Fruit fly (Drosophila melanogaster) Kc167 (cell line): Measurements from ENCODE around the gene Helz.

ENCODE experiments used
- Myc ChIP-seq: fragments of >200 bp; optimal IDR thresholded peaks from 2 replicates; lab custom pipeline; 2017; ENCODE audit warnings: missing external identifiers
- Sin3A ChIP-seq: fragments of >200 bp; optimal IDR thresholded peaks from 2 replicates; lab custom pipeline; 2018; ENCODE audit warnings: missing external identifiers
- h ChIP-seq: fragments of >200 bp; optimal IDR thresholded peaks from 3 replicates; lab custom pipeline; 2018; ENCODE audit warnings: missing external identifiers
- insv ChIP-seq: fragments of >200 bp; optimal IDR thresholded peaks from 3 replicates; lab custom pipeline; 2018; ENCODE audit warnings: missing external identifiers
- psq ChIP-seq: fragments of >200 bp; optimal IDR thresholded peaks from 2 replicates; lab custom pipeline; 2017; ENCODE audit warnings: missing external identifiers
- ttk ChIP-seq: sonication (Bioruptor generic); optimal IDR thresholded peaks from 2 replicates; lab custom pipeline; 2017; ENCODE audit warnings: missing external identifiers

Gene Helz

DNA sequence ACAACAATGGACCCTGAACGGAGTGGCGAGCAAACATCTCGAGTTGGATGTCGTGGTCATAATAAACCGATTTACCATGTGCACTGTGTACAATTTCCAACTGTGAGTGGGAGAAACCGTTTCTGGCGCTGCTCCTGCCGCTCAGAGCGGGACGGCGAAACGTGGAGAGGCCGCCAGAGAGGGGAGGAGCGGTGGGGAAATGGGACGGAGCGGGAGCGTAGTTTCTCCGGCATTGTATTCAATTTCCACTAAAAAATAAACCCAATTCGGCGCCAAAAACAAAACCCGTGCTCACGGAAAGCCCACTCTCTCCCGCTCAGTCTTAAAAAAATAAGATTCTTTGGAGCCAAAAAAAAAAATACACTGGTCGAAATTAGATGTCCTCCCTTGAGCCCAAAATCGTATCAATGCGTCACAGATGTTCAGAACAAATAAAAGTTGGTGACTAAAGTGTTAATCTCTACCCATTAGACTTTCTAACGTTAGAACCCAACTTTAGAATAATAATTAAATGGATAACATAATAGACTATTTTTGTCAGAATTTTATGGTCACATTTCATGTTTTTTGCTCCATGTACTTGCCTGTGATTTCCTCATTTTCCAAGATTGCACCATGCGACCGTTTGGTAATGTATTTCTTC lies 29.6 kb upstream of the Helz start:
- TF ChIP-seq Myc (lab: Kevin White, UChicago), result no peak
- no peak for TF ChIP-seq psq (lab: Kevin White, UChicago)
- TF ChIP-seq Sin3A (lab: Kevin White, UChicago), result no peak
- no peak for TF ChIP-seq h
- TF ChIP-seq insv, result no peak
- no peak for TF ChIP-seq ttk (lab: Kevin White, UChicago)

DNA sequence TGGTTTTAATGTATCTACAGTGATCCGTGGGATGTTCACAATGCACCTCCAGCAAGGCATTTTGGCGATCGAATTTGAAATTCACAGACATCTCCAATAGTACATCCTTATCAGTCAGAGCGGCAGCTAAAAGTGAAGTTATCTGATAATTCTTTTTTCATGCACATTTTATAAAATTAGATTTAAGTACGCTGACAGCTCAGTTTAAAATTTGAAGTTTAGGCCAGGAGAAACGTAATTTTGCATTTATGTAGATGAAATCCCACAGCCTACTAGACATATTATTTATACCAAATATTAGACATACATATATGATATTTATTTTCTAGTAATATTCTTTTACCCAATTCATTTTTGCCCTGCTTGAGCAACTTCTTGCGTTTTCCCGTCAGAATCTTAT lies 28.8 kb upstream of the Helz start, which contains the start of gene Trl:
Trl (minus strand) TSS at position 101 of the 400 bp plus-strand sequence.
- TF ChIP-seq Sin3A (lab: Kevin White, UChicago), result no peak
- TF ChIP-seq insv, result no peak
- TF ChIP-seq ttk (lab: Kevin White, UChicago), result no peak
- no peak for TF ChIP-seq h
- TF ChIP-seq psq (lab: Kevin White, UChicago), result no peak
- TF ChIP-seq Myc (lab: Kevin White, UChicago), result no peak

DNA sequence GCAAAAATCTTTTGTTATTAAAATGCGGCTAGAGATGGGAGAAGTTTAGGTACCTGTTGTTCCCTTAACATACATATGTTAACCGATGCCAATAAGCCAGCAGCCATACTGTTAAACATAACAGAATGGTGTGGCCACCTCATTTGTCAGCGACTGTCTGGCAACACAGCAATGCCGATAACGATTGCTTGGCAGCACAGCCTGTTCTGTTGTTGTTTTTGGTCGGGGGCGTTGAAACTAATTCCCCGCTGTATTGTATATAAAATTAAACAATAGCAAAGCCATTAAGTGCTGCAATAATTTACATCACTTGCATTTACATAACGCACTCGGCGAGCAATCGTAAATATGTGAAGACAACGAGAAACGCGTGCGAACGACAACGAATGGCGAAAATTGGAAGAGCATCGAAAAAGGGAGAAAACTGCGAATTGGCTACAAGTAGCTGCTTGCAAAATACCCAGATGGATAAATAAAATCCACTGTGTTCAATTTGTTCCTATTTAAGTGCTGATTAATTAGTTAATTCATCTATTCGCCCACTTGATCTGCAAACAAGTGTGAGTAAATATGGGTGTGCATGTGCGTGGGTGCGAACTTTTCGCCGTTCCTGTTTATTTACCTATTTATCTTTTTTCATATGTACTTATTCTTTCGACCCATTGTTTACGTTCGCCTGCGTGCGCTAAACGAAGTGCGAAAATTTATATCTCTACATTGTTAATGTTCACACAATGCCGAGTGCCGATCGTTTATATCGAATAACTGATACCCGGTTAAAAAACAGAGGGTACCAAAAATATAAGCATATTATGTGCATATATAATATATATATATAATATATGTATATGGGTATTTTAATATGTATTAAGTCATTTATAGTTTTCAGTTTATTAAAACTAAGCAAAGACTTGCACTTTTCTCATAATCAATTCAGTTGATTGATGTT lies 27.6 kb upstream of the Helz start, which contains the start of the genes Tsen34 and Mgat4a:
Tsen34 (minus strand) TSS at position 8 of the 949 bp plus-strand sequence.
Mgat4a (plus strand) TSS at position 192 of the 949 bp plus-strand sequence.
- TF ChIP-seq Sin3A (lab: Kevin White, UChicago), result no peak
- no peak for TF ChIP-seq psq (lab: Kevin White, UChicago)
- no peak for TF ChIP-seq Myc (lab: Kevin White, UChicago)
- no peak for TF ChIP-seq insv
- TF ChIP-seq h, result no peak
- no peak for TF ChIP-seq ttk (lab: Kevin White, UChicago)

DNA sequence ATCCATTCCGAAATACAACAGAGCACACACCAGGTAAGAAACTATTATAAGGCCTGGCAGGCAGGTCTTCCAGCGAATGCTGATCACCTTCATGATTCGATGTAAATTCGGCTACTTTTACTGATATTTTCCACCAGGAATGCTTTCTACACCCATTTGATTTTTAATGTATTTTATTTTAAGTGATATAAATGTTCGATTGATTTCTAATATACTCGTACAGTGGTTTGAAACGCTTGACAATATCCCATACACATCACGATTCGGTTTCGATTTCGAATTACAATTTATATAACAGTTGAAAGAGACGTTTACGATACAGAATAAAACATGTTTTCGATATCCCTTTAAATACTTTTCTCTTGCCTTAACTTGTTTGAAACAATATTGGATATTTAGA lies 20.6 kb upstream of the Helz start, which contains the start of gene Mgat4b:
Mgat4b (minus strand) TSS at position 101 of the 400 bp plus-strand sequence.
- TF ChIP-seq Sin3A (lab: Kevin White, UChicago) (no peak), insv (no peak), Myc (lab: Kevin White, UChicago) (no peak), ttk (lab: Kevin White, UChicago) (no peak), psq (lab: Kevin White, UChicago) (no peak), h (no peak)

DNA sequence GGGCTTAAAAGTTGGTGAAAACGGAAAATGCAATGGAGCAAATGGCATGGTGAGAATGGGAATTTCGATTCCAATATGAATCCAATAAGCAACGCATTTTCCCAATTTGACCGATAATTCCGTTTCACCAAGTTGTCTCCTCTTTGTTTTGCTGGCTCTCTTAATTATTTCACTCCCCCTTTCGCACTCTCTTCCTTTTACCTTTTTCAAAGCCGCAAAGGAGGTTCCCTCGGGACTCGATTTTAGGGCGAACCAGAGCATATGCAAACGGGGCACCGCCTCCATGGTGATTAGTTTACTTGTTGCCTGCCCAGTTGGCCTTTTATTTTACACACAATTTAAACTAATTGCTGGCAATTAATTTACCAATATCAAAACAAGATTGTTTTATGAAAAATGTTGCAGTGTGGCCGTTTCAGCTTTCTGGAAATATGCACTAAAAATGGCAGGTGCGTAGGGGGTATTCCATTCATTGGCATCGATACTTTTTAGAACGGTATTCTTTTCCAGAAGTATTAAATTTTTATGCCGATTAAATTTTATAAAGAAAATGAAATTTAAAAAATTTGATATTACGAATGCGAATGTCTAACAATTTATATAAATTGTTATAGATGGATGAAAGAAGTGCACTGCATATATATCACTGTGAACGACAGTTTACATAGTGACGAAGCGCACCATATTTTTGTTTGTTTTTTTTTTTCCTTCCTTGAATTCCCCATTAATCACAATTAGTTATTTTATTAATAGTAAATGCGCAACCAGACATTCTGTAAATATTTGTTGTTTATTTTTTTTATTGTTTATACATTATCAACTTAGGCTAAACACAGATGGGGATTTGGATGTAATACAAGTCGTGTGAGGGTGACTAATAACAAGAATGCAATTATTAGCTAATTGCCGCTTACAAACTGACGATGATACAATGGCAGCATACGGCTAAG lies 13.7 kb upstream of the Helz start, which contains the start of gene mop:
mop (minus strand) TSS at position 419 of the 950 bp plus-strand sequence.
- TF ChIP-seq insv (no peak), Sin3A (lab: Kevin White, UChicago) (no peak)

DNA sequence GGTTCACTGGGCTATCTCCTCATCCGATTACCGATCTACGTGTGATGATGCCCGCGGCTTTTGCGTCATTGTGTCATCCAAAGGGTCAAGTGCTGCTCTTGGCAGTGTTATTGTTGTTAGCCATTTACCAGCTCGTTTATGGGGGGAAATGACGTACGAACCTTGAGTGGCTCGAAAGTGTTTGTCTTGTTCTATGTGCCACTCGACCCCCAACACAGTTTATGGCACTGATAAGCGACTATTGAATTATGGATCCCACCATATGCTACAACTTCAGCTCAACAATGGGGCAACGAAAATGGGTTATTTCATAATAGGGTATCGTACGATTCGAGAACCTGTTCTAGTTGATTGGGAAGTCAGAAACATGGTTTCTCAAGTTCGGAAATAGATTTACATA lies 10.4 kb upstream of the Helz start:
- TF ChIP-seq psq (lab: Kevin White, UChicago) (no peak), h (no peak), Myc (lab: Kevin White, UChicago) (no peak), ttk (lab: Kevin White, UChicago) (no peak), Sin3A (lab: Kevin White, UChicago) (no peak), insv (no peak)

DNA sequence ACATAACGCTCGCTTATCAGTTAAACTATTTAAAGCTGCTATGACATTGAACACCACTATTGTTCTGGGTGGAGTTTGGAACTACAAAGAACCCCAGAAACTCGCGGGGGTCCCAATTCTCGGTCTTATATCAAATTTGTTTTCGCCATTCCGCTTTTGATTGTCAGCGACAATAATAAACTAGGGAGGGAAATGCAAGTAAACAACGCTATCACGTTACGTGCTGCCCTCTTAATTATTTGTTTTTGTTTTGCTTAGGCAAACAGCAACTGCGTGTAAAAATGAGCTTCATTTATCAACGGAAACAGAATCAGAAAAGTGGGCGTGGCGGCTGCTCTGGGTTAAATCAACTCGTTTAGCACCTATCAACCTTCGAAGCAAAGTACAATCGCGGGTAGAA lies 9.5 kb upstream of the Helz start:
- TF ChIP-seq insv, result no peak
- no peak for TF ChIP-seq Sin3A (lab: Kevin White, UChicago)
- no peak for TF ChIP-seq psq (lab: Kevin White, UChicago)
- TF ChIP-seq ttk (lab: Kevin White, UChicago), result no peak
- TF ChIP-seq h, result no peak
- TF ChIP-seq Myc (lab: Kevin White, UChicago), result no peak

DNA sequence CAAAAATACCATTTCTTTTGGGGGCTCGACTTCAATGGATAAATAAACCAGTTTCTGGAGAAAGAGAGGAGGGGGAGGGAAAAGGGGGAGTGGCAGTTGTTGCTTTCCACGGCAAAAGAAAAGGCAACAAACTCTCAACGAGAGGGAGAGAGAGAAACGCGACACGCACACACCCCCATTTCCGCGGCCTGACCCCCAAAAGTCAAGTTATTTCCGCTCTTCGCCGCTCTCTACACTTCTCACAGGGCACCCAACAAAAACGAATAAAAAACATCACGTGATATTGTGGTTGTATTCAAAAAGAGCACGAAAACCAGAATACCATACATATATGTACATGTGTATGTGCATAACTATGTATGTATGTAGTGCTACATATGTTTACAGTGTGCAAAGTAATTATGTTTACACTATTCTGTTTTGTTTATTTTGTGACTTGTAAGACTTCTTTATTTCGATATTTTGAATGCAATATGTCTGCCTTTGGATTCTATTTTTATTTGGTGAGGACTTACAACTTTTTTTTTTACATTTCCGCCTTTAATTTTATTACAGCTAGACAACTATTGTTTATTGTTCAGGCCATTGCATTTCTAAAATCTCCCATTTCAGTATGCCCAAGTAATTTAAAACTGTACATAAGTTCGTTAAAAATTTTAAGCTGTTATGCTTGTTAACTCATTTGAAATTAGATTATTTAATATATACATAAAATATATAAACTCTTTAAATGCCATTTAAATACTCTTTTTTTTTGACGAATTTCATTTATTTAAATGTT lies 8.5 kb upstream of the Helz start:
- TF ChIP-seq Myc (lab: Kevin White, UChicago), result no peak
- TF ChIP-seq h, result no peak
- no peak for TF ChIP-seq ttk (lab: Kevin White, UChicago)

DNA sequence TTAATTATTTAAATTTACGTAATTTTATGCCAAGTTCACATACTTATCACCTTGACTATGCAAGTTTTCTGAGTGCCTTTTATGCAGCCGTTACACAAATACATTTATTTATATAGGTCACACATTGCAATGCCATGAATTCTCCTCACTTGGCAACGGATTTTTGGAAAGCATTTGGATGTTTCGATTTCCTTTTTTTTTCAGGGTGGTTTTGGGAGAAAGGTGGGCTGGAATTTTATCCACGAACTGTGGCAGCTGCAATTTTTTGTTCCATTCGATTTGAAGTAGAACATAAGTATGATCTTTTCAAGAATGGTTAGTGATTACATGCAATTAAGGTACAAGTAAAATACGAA lies 7.9 kb upstream of the Helz start:
- no peak for TF ChIP-seq psq (lab: Kevin White, UChicago)
- no peak for TF ChIP-seq ttk (lab: Kevin White, UChicago)
- no peak for TF ChIP-seq h
- no peak for TF ChIP-seq insv
- TF ChIP-seq Sin3A (lab: Kevin White, UChicago), result no peak
- no peak for TF ChIP-seq Myc (lab: Kevin White, UChicago)

DNA sequence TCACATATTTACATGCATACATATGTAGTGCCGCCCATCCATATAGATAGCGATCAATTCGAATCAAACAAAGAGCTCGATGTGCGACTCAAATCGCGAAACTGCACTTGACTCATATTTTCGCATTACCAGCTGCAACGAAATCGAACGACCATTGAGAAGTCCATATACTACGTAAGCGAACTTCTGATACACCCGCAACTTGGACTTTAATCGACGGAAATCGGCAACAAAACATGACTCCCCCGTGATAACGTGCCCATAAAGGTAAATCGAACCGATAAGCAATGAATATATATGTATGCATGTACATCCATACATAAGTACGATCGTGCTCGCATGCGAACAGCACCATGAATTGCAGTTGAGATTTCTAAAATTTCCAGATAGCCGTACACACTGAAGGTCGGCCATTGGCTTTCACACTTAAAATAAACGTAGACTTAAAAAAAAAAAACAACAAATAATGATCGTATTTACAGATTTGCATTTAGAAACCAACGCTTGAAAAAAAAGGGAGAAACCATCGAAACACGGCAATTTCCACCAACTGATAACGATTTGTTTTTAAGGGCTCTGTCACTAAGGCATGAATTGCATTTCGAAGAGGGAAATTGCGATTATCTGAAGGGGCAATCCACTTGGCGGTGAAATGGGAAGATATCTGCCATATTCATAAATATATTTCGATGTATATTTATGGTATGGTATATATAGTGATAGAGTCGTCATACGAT lies 6.9 kb upstream of the Helz start:
- TF ChIP-seq Sin3A (lab: Kevin White, UChicago), result no peak
- TF ChIP-seq h, result no peak
- TF ChIP-seq psq (lab: Kevin White, UChicago), result no peak
- TF ChIP-seq ttk (lab: Kevin White, UChicago), result no peak
- TF ChIP-seq Myc (lab: Kevin White, UChicago), result no peak
- TF ChIP-seq insv, result no peak
